Worm (Caenorhabditis elegans) whole organism, L4/young adult: ENCODE measurements around the gene Y39A3CL.4.

ENCODE experiments used
- W03F9.2 ChIP-seq: fragments of 150-350 bp; optimal IDR thresholded peaks from 2 replicates; lab custom pipeline; 2014; ENCODE audit warnings: missing biosample characterization, missing genetic modification characterization
- dao-5 ChIP-seq: sonication (generic microtip); optimal IDR thresholded peaks from 2 replicates; lab custom pipeline; 2016; ENCODE audit warnings: missing genotype, missing genetic modification characterization, moderate library complexity, missing compliant biosample characterization
- him-1 ChIP-seq: sonication (generic microtip); optimal IDR thresholded peaks from 2 replicates; lab custom pipeline; 2016; ENCODE audit warnings: missing genotype, missing genetic modification reagents, missing genetic modification characterization, missing compliant biosample characterization

DNA sequence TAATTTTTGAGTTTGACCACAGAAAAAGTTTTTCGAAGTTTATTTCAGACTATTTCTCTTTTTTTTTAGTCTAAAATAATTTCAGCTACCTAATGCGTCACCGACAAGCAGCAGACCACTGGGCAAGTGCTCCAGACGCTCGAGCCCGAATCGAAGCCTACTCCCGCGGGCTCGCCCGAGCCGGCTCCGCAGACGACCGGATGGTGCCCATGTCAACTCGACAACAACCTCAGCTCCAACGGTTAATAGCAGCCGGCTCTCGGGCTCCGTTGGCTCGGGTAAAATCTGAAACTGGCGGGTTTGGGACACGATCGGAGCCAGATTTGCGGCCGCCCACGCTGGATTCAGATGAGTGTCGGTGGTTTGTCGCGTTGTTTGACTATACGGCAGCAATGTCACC, 25.1 kb upstream of the Y39A3CL.4 start:
- TF ChIP-seq W03F9.2 (tag; lab: Kevin White, UChicago) (no peak), him-1 (no peak), dao-5 (no peak)
